Worm (Caenorhabditis elegans) whole organism, L3 larva: ENCODE measurements around the gene fkh-2.

Experiments
- ama-1 ChIP-seq: fragments of 150-350 bp; optimal IDR thresholded peaks from 2 replicates; lab custom pipeline; 2018
- ceh-9 ChIP-seq: sonication (generic microtip); optimal IDR thresholded peaks from 2 replicates; lab custom pipeline; 2018; ENCODE audit warnings: missing biosample characterization, missing genetic modification characterization
- daf-12 ChIP-seq: fragments of 150-350 bp; optimal IDR thresholded peaks from 2 replicates; lab custom pipeline; 2014; ENCODE audit warnings: missing biosample characterization, missing genetic modification reagents, missing genetic modification characterization
- fkh-10 ChIP-seq: sonication (generic microtip); optimal IDR thresholded peaks from 2 replicates; lab custom pipeline; 2017; ENCODE audit warnings: missing biosample characterization, missing genetic modification reagents, missing genetic modification characterization
- fkh-2 ChIP-seq: fragments of 150-350 bp; optimal IDR thresholded peaks from 2 replicates; lab custom pipeline; 2014; ENCODE audit warnings: missing biosample characterization, missing genetic modification reagents, missing genetic modification characterization
- lin-39 ChIP-seq: fragments of 150-350 bp; optimal IDR thresholded peaks from 2 replicates; lab custom pipeline; 2018; ENCODE audit warnings: missing biosample characterization, missing genetic modification reagents, missing genetic modification characterization
- nfya-1 ChIP-seq: sonication (generic microtip); optimal IDR thresholded peaks from 2 replicates; lab custom pipeline; 2017; ENCODE audit warnings: missing genetic modification characterization, mild to moderate bottlenecking, missing compliant biosample characterization, antibody characterized with exemption, moderate library complexity; ENCODE audit not compliant: insufficient read depth
- nhr-28 ChIP-seq: fragments of 150-350 bp; optimal IDR thresholded peaks from 2 replicates; lab custom pipeline; 2014; ENCODE audit warnings: missing biosample characterization, missing genetic modification characterization
- pha-4 ChIP-seq: fragments of 150-350 bp; optimal IDR thresholded peaks from 2 replicates; lab custom pipeline; 2014; ENCODE audit warnings: missing biosample characterization, missing genetic modification reagents, missing genetic modification characterization
- pqm-1 ChIP-seq: fragments of 150-350 bp; optimal IDR thresholded peaks from 2 replicates; lab custom pipeline; 2017; ENCODE audit warnings: missing biosample characterization, missing genetic modification characterization, inconsistent platforms
- skn-1 ChIP-seq: fragments of 150-350 bp; optimal IDR thresholded peaks from 2 replicates; lab custom pipeline; 2014; ENCODE audit warnings: missing biosample characterization, missing genetic modification characterization
- snpc-4 ChIP-seq: fragments of 150-350 bp; optimal IDR thresholded peaks from 2 replicates; lab custom pipeline; 2014; ENCODE audit warnings: missing biosample characterization, missing genetic modification characterization
- tbx-2 ChIP-seq: sonication (generic microtip); optimal IDR thresholded peaks from 2 replicates; lab custom pipeline; 2016; ENCODE audit warnings: mild to moderate bottlenecking, missing genetic modification characterization, missing compliant biosample characterization
- unc-62 ChIP-seq: fragments of 150-350 bp; sonication (generic microtip); optimal IDR thresholded peaks from 4 replicates; lab custom pipeline; 2014; ENCODE audit warnings: missing biosample characterization, missing genetic modification reagents, missing genetic modification characterization

DNA sequence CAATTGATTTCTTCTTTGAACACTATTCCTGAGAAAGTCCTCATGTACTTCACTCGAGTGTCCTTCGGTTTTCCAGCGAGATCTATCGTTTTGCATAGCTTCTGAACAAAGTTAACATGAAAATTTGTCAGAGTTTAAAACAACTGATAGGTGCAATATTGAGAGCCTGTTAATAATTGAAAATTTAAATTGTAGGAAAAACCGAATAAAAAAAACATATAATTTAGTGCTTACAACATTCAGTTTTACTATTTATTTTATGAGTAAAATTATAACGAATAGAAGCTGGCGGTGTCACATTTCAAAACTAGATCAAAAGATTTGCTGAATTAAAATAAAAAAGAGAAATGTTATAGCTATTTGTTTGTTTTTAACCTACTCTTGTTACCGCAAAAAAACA, 49.0 kb downstream of the fkh-2 start, which contains the start of gene C02F12.8:
- TF ChIP-seq nhr-28 (tag; lab: Kevin White, UChicago), result no peak
- TF ChIP-seq fkh-2 (tag; lab: Kevin White, UChicago), result no peak
- no peak for TF ChIP-seq lin-39 (tag; lab: Kevin White, UChicago)
- no peak for TF ChIP-seq skn-1 (tag; lab: Kevin White, UChicago)
- no peak for TF ChIP-seq pha-4 (tag; lab: Kevin White, UChicago)
- no peak for TF ChIP-seq unc-62
- TF ChIP-seq snpc-4 (tag; lab: Kevin White, UChicago), result no peak
- TF ChIP-seq pqm-1 (tag; lab: Kevin White, UChicago), result no peak
- no peak for TF ChIP-seq fkh-10 (GFP tag; lab: Kevin White, UChicago)
- no peak for TF ChIP-seq nfya-1 (tag; lab: Kevin White, UChicago)
- TF ChIP-seq ceh-9 (tag; lab: Kevin White, UChicago), result no peak
- no peak for TF ChIP-seq ama-1 (lab: Kevin White, UChicago)
- no peak for TF ChIP-seq tbx-2 (tag; lab: Kevin White, UChicago)
- TF ChIP-seq daf-12 (tag; lab: Kevin White, UChicago), result no peak
